Fruit fly (Drosophila melanogaster) whole organism, embryonic: Measurements from ENCODE around the gene CG10232.

Source experiments
- CG10565 ChIP-seq: fragments of 200-800 bp; sonication (Bioruptor generic); optimal IDR thresholded peaks from 3 replicates; lab custom pipeline; 2016; ENCODE audit warnings: missing biosample characterization, mild to moderate bottlenecking, missing genetic modification characterization
- CG14667 ChIP-seq: fragments of 200-800 bp; sonication (Bioruptor generic); IDR thresholded peaks from 2 replicates; pipeline ENCODE4 v1.3.6; 2022; ENCODE audit warnings: missing biosample characterization, missing genetic modification characterization
- Elba2 ChIP-seq: fragments of 200-800 bp; sonication (Bioruptor generic); optimal IDR thresholded peaks from 3 replicates; lab custom pipeline; 2016; ENCODE audit warnings: missing biosample characterization, missing genetic modification characterization

- TF ChIP-seq Elba2 (no peak), CG14667 (GFP tag; lab: Robert Waterston, UW) (no peak), CG10565 (GFP tag; lab: Kevin White, UChicago) (no peak)
Measured at dm6 chr3R:23752728-23753127, 31.3 kb upstream of the CG10232 start, which contains the start of the genes RanBP3 and Rpt5.
